Fruit fly (Drosophila melanogaster) whole organism, embryonic: ENCODE measurements around the gene CG43702.

ENCODE experiments used
- CG12104 ChIP-seq: fragments of 200-800 bp; sonication (Bioruptor generic); optimal IDR thresholded peaks from 3 replicates; lab custom pipeline; 2016; ENCODE audit warnings: missing biosample characterization, missing genetic modification characterization
- CG14441 ChIP-seq: fragments of 200-800 bp; sonication (Bioruptor generic); IDR thresholded peaks from 2 replicates; pipeline ENCODE4 v1.3.6; 2022; ENCODE audit warnings: missing biosample characterization, missing genetic modification characterization
- CG15479 ChIP-seq: fragments of 200-800 bp; sonication (Bioruptor generic); optimal IDR thresholded peaks from 3 replicates; lab custom pipeline; 2019; ENCODE audit warnings: missing biosample characterization, mild to moderate bottlenecking, missing genetic modification characterization, moderate library complexity
- E2f1 ChIP-seq: fragments of 200-800 bp; sonication (Bioruptor generic); IDR thresholded peaks from 2 replicates; pipeline ENCODE4 v1.3.6; 2022; ENCODE audit warnings: missing biosample characterization, missing genetic modification characterization
- Sox100B ChIP-seq: fragments of 200-800 bp; sonication (Bioruptor generic); optimal IDR thresholded peaks from 3 replicates; lab custom pipeline; 2018; ENCODE audit warnings: missing biosample characterization, mild to moderate bottlenecking, missing genetic modification characterization
- al ChIP-seq: fragments of 200-800 bp; sonication (Bioruptor generic); IDR thresholded peaks from 2 replicates; pipeline ENCODE4 v1.3.6; 2022; ENCODE audit warnings: missing biosample characterization, missing genetic modification characterization
- bowl ChIP-seq: fragments of 200-800 bp; sonication (Bioruptor generic); IDR thresholded peaks from 2 replicates; pipeline ENCODE4 v1.3.6; 2022; ENCODE audit warnings: missing biosample characterization, missing genetic modification characterization
- luna ChIP-seq: fragments of 200-800 bp; sonication (Bioruptor generic); optimal IDR thresholded peaks from 2 replicates; lab custom pipeline; 2016; ENCODE audit warnings: missing biosample characterization, missing genetic modification characterization
- scrt ChIP-seq: fragments of 200-800 bp; sonication (Bioruptor generic); optimal IDR thresholded peaks from 2 replicates; lab custom pipeline; 2018; ENCODE audit warnings: missing biosample characterization, mild to moderate bottlenecking, missing genetic modification characterization, moderate library complexity
- trh ChIP-seq: fragments of 200-800 bp; sonication (Bioruptor generic); optimal IDR thresholded peaks from 2 replicates; lab custom pipeline; 2016; ENCODE audit warnings: missing biosample characterization, missing genetic modification characterization

DNA sequence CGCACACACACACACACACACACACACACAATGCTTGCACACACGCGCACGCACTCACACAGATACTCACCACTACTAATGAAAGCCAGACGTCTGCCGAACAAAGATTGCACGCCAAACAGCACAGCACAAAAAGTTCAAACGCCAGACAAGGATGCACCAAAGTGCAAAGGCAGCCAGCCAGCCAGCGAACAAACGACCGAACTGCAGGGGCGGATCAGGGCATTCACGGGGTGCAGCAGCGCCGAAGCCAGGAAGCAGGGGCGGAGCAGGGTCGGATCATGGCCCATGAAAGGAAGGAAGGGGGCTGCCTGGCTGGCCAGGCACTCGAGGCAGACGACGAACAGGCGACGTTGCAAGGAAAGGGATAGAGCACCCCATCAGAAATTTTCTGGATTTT, 46.0 kb upstream of the CG43702 start:
- TF ChIP-seq trh (GFP tag; lab: Kevin White, UChicago) (no peak), CG15479 (no peak), CG12104 (no peak), al (GFP tag; lab: Robert Waterston, UW) (no peak), E2f1 (no peak), luna (no peak), scrt (no peak), CG14441 (GFP tag; lab: Robert Waterston, UW) (no peak), bowl (no peak), Sox100B (GFP tag; lab: Kevin White, UChicago) (no peak)
